Worm (Caenorhabditis elegans): ENCODE measurements around the gene F40F8.11.

F40F8.11 gene

ce11 chrII:11097154-11097887 lies 35.1 kb downstream of the F40F8.11 start, which contains the start of the genes rpl-36.A and nuo-1 (continued):
- TF ChIP-seq ceh-90 (tag; optimal IDR thresholded peaks at IDR 0.05) = no peak
- peak; percentile 88 to 93 for TF ChIP-seq lin-35 (GFP tag; optimal IDR thresholded peaks at IDR 0.05)
- peak; percentile 77 for TF ChIP-seq tbx-2 (tag; optimal IDR thresholded peaks at IDR 0.05)
- TF ChIP-seq nhr-77 (tag; optimal IDR thresholded peaks at IDR 0.05) = peak; percentile 76
- TF ChIP-seq nhr-19 (GFP tag; conservative IDR thresholded peaks at IDR 0.05) = peak; percentile 76
- peak; percentile 56 for TF ChIP-seq nhr-237 (tag; optimal IDR thresholded peaks at IDR 0.05)
- peak; percentile 85 for TF ChIP-seq nhr-47 (tag; optimal IDR thresholded peaks at IDR 0.05)
- peak; percentile 79 for TF ChIP-seq lin-13 (GFP tag; optimal IDR thresholded peaks at IDR 0.05)
- TF ChIP-seq nhr-84 (tag; optimal IDR thresholded peaks at IDR 0.05) = no peak
- no peak for TF ChIP-seq pag-3 (tag; optimal IDR thresholded peaks at IDR 0.05; ENCODE audit: borderline replicate concordance, insufficient read depth)
- peak; percentile 51 for TF ChIP-seq irx-1 (tag; optimal IDR thresholded peaks at IDR 0.05)
- peak; percentile 91 for TF ChIP-seq snu-23 (GFP tag; optimal IDR thresholded peaks at IDR 0.05)
- no peak for TF ChIP-seq ceh-8 (GFP tag; optimal IDR thresholded peaks at IDR 0.05)
- peak; percentile 29 for TF ChIP-seq vab-15 (tag; optimal IDR thresholded peaks at IDR 0.05)
- TF ChIP-seq mdl-1 (tag; optimal IDR thresholded peaks at IDR 0.05) = peak in 1 of 2 experiments; percentile 79
- peak; percentile 61 for TF ChIP-seq snpc-4 (tag; optimal IDR thresholded peaks at IDR 0.05)
- TF ChIP-seq mab-9 (GFP tag; IDR thresholded peaks at IDR 0.05) = no peak
- peak; percentile 62 for TF ChIP-seq F16B12.6 (tag; optimal IDR thresholded peaks at IDR 0.05)
- peak; percentile 98 to 99 for TF ChIP-seq lsy-2 (tag; optimal IDR thresholded peaks at IDR 0.05)
- TF ChIP-seq sptf-1 (tag; optimal IDR thresholded peaks at IDR 0.05) = no peak
- TF ChIP-seq tlp-1 (tag; optimal IDR thresholded peaks at IDR 0.05) = no peak
- TF ChIP-seq nhr-28 (tag; optimal IDR thresholded peaks at IDR 0.05) = no peak
- TF ChIP-seq hlh-4 (tag; optimal IDR thresholded peaks at IDR 0.05) = no peak
- TF ChIP-seq C34B4.2 (tag; optimal IDR thresholded peaks at IDR 0.05) = no peak
- TF ChIP-seq zag-1 (tag; optimal IDR thresholded peaks at IDR 0.05) = no peak
- TF ChIP-seq fos-1 (tag; optimal IDR thresholded peaks at IDR 0.05) = peak; percentile 73
- peak; percentile 85 for TF ChIP-seq nhr-20 (tag; optimal IDR thresholded peaks at IDR 0.05)
- TF ChIP-seq jun-1 (tag; optimal IDR thresholded peaks at IDR 0.05) = peak; percentile 69
- TF ChIP-seq egl-27 (tag; optimal IDR thresholded peaks at IDR 0.05) = no peak
- peak; percentile 84 for TF ChIP-seq rnt-1 (tag; optimal IDR thresholded peaks at IDR 0.05)
- TF ChIP-seq hlh-17 (GFP tag; optimal IDR thresholded peaks at IDR 0.05; ENCODE audit: borderline replicate concordance) = no peak
- no peak for TF ChIP-seq ets-5 (GFP tag; IDR thresholded peaks at IDR 0.05)
- no peak for TF ChIP-seq nhr-12 (tag; optimal IDR thresholded peaks at IDR 0.05)
- TF ChIP-seq lin-39 (tag; optimal IDR thresholded peaks at IDR 0.05) = peak; percentile 13
- TF ChIP-seq mep-1 (tag; optimal IDR thresholded peaks at IDR 0.05) = peak; percentile 89
- TF ChIP-seq xbp-1 (tag; optimal IDR thresholded peaks at IDR 0.05) = peak; percentile 79
- peak; percentile 84 for TF ChIP-seq skn-1 (tag; optimal IDR thresholded peaks at IDR 0.05)
- TF ChIP-seq pax-3 (tag; optimal IDR thresholded peaks at IDR 0.05) = no peak
- TF ChIP-seq isw-1 (GFP tag; IDR thresholded peaks at IDR 0.05) = peak; percentile 85

- TF ChIP-seq swsn-7 (tag; optimal IDR thresholded peaks at IDR 0.05) (no peak), nhr-90 (tag; optimal IDR thresholded peaks at IDR 0.05; ENCODE audit: poor library complexity) (peak; percentile 12), nhr-77 (tag; optimal IDR thresholded peaks at IDR 0.05) (peak; percentile 7), fkh-4 (tag; optimal IDR thresholded peaks at IDR 0.05; ENCODE audit: borderline replicate concordance) (no peak), efl-1 (optimal IDR thresholded peaks at IDR 0.05) (peak in 1 of 2 experiments; percentile 6), efl-1 (GFP tag; optimal IDR thresholded peaks at IDR 0.05 in 1 of 2) (peak in 1 of 2 experiments; percentile 34), nhr-47 (tag; optimal IDR thresholded peaks at IDR 0.05) (peak; percentile 13), nhr-11 (tag; optimal IDR thresholded peaks at IDR 0.05) (no peak), lsy-2 (tag; optimal IDR thresholded peaks at IDR 0.05) (peak in 1 of 2 experiments; percentile 41), nhr-85 (tag) (peak; percentile 63), elt-3 (tag; optimal IDR thresholded peaks at IDR 0.05) (no peak), ceh-82 (tag; optimal IDR thresholded peaks at IDR 0.05) (no peak)
Observed at ce11 chrII:11096233-11096632, 36.2 kb downstream of the F40F8.11 start, which contains the start of gene nbs-1. Gene nbs-1 (minus strand): TSS chrII:11096478.

All from whole organism, L1 larva.